Fruit fly (Drosophila melanogaster) whole organism, embryonic: Measurements from ENCODE around the gene Smu1.
A peak's percentile ranks its signal among the peaks of the same experiment; 100 is the strongest.

Experiments
- Awh ChIP-seq: fragments of 200-800 bp; sonication (Bioruptor generic); IDR thresholded peaks from 2 replicates; pipeline ENCODE4, ENCODE4 v1.3.6; 2022; ENCODE audit warnings: missing biosample characterization, missing genetic modification characterization
- Bteb2 ChIP-seq: fragments of 200-800 bp; sonication (Bioruptor generic); optimal IDR thresholded peaks from 2 replicates; lab custom pipeline; 2016; ENCODE audit warnings: missing biosample characterization, missing genetic modification characterization
- CG10321 ChIP-seq: fragments of 200-800 bp; sonication (Bioruptor generic); IDR thresholded peaks from 2 replicates; pipeline ENCODE4 v1.3.6; 2022; ENCODE audit warnings: missing biosample characterization, missing genetic modification characterization
- CG10543 ChIP-seq: fragments of 200-800 bp; sonication (Bioruptor generic); optimal IDR thresholded peaks from 3 replicates; lab custom pipeline; 2017; ENCODE audit warnings: missing biosample characterization, mild to moderate bottlenecking, missing genetic modification characterization, moderate library complexity
- CG10654 ChIP-seq: fragments of 200-800 bp; sonication (Bioruptor generic); optimal IDR thresholded peaks from 2 replicates; lab custom pipeline; 2016; ENCODE audit warnings: missing biosample characterization, missing genetic modification characterization
- CG12071 ChIP-seq: fragments of 200-800 bp; sonication (Bioruptor generic); optimal IDR thresholded peaks from 3 replicates; lab custom pipeline; 2018; ENCODE audit warnings: missing biosample characterization, mild to moderate bottlenecking, missing genetic modification characterization
- CG12155 ChIP-seq: fragments of 200-800 bp; sonication (Bioruptor generic); optimal IDR thresholded peaks from 3 replicates; lab custom pipeline; 2016; ENCODE audit warnings: missing biosample characterization, missing genetic modification characterization
- CG1602 ChIP-seq: fragments of 200-800 bp; sonication (Bioruptor generic); optimal IDR thresholded peaks from 3 replicates; lab custom pipeline; 2016; ENCODE audit warnings: missing biosample characterization, missing genetic modification characterization
- CG1792 ChIP-seq: fragments of 200-800 bp; sonication (Bioruptor generic); optimal IDR thresholded peaks from 2 replicates; lab custom pipeline; 2016; ENCODE audit warnings: missing biosample characterization, missing genetic modification characterization
- CG2129 ChIP-seq: fragments of 200-800 bp; sonication (Bioruptor generic); IDR thresholded peaks from 2 replicates; pipeline ENCODE4 v1.3.6; 2022; ENCODE audit warnings: missing biosample characterization, missing genetic modification characterization; ENCODE audit not compliant: partially characterized antibody
- CG2202 ChIP-seq: fragments of 200-800 bp; sonication (Bioruptor generic); optimal IDR thresholded peaks from 2 replicates; lab custom pipeline; 2018; ENCODE audit warnings: missing biosample characterization, mild to moderate bottlenecking, missing genetic modification characterization
- CG30403 ChIP-seq: fragments of 200-800 bp; sonication (Bioruptor generic); optimal IDR thresholded peaks from 3 replicates; lab custom pipeline; 2016; ENCODE audit warnings: missing biosample characterization, missing genetic modification characterization
- CG31224 ChIP-seq: fragments of 200-800 bp; sonication (Bioruptor generic); IDR thresholded peaks from 2 replicates; pipeline ENCODE4 v1.3.6; 2022; ENCODE audit warnings: missing biosample characterization, missing genetic modification characterization
- CG3726 ChIP-seq: fragments of 200-800 bp; sonication (Bioruptor generic); IDR thresholded peaks from 3 replicates; pipeline ENCODE4, ENCODE4 v1.3.6; 2022; ENCODE audit warnings: missing biosample characterization, missing genetic modification characterization
- CG3847 ChIP-seq: fragments of 200-800 bp; sonication (Bioruptor generic); IDR thresholded peaks from 2 replicates; pipeline ENCODE4 v1.3.6; 2022; ENCODE audit warnings: missing biosample characterization, missing genetic modification characterization
- CG3995 ChIP-seq: fragments of 200-800 bp; sonication (Bioruptor generic); optimal IDR thresholded peaks from 3 replicates; lab custom pipeline; 2016; ENCODE audit warnings: missing biosample characterization, missing genetic modification characterization
- CG43689 ChIP-seq: fragments of 200-800 bp; sonication (Bioruptor generic); IDR thresholded peaks from 2 replicates; pipeline ENCODE4 v1.3.6; 2022; ENCODE audit warnings: missing biosample characterization, missing genetic modification characterization
- CG4404 ChIP-seq: fragments of 200-800 bp; sonication (Bioruptor generic); IDR thresholded peaks from 2 replicates; pipeline ENCODE4 v1.3.6; 2022; ENCODE audit warnings: missing biosample characterization, missing genetic modification characterization
- CG4617 ChIP-seq: fragments of 200-800 bp; sonication (Bioruptor generic); optimal IDR thresholded peaks from 3 replicates; lab custom pipeline; 2016; ENCODE audit warnings: missing biosample characterization, missing genetic modification characterization, borderline replicate concordance
- CG4820 ChIP-seq: fragments of 200-800 bp; sonication (Bioruptor generic); optimal IDR thresholded peaks from 3 replicates; lab custom pipeline; 2016; ENCODE audit warnings: missing biosample characterization, missing genetic modification characterization
- CG6791 ChIP-seq: fragments of 200-800 bp; sonication (Bioruptor generic); IDR thresholded peaks from 3 replicates; pipeline ENCODE4 v1.3.6; 2022; ENCODE audit warnings: missing biosample characterization, missing genetic modification characterization; ENCODE audit not compliant: partially characterized antibody
- CG7963 ChIP-seq: fragments of 200-800 bp; sonication (Bioruptor generic); IDR thresholded peaks from 3 replicates; pipeline ENCODE4 v1.3.6; 2022; ENCODE audit warnings: missing biosample characterization, missing genetic modification characterization; ENCODE audit not compliant: partially characterized antibody
- CG8290 ChIP-seq, 3 experiments: fragments of 200-800 bp; sonication (Bioruptor generic); optimal IDR thresholded peaks; 2 replicates each; lab custom pipeline; 2016 to 2019; ENCODE audit warnings: missing biosample characterization in 3 of 3, missing genetic modification characterization in 3 of 3, mild to moderate bottlenecking in 2 of 3, moderate library complexity in 1 of 3
- CG9797 ChIP-seq: fragments of 200-800 bp; sonication (Bioruptor generic); optimal IDR thresholded peaks from 3 replicates; lab custom pipeline; 2018; ENCODE audit warnings: missing biosample characterization, mild to moderate bottlenecking, missing genetic modification characterization
- E2f1 ChIP-seq: fragments of 200-800 bp; sonication (Bioruptor generic); IDR thresholded peaks from 2 replicates; pipeline ENCODE4 v1.3.6; 2022; ENCODE audit warnings: missing biosample characterization, missing genetic modification characterization
- Elba2 ChIP-seq: fragments of 200-800 bp; sonication (Bioruptor generic); optimal IDR thresholded peaks from 3 replicates; lab custom pipeline; 2016; ENCODE audit warnings: missing biosample characterization, missing genetic modification characterization
- H2.0 ChIP-seq: fragments of 200-800 bp; sonication (Bioruptor generic); IDR thresholded peaks from 2 replicates; pipeline ENCODE4 v1.3.6; 2022; ENCODE audit warnings: missing biosample characterization, missing genetic modification characterization
- HLH54F ChIP-seq: fragments of 200-800 bp; sonication (Bioruptor generic); optimal IDR thresholded peaks from 3 replicates; lab custom pipeline; 2016; ENCODE audit warnings: missing biosample characterization, missing genetic modification characterization
- Opbp ChIP-seq: fragments of 200-800 bp; sonication (Bioruptor generic); IDR thresholded peaks from 3 replicates; pipeline ENCODE4 v1.3.6; 2022; ENCODE audit warnings: missing biosample characterization, missing genetic modification characterization; ENCODE audit not compliant: partially characterized antibody
- Sox100B ChIP-seq: fragments of 200-800 bp; sonication (Bioruptor generic); optimal IDR thresholded peaks from 3 replicates; lab custom pipeline; 2018; ENCODE audit warnings: missing biosample characterization, mild to moderate bottlenecking, missing genetic modification characterization
- Trl ChIP-seq, 3 experiments: fragments of >200 bp in 2 of 3; fragments of 200-800 bp in 1 of 3; sonication (Bioruptor generic) in 1 of 3; optimal IDR thresholded peaks; 2 replicates in 1 of 3; 3 replicates in 2 of 3; lab custom pipeline; 2016 to 2017; ENCODE audit warnings: missing biosample characterization in 1 of 3, missing genetic modification characterization in 1 of 3
- Xrp1 ChIP-seq: fragments of 200-800 bp; sonication (Bioruptor generic); IDR thresholded peaks from 2 replicates; pipeline ENCODE4 v1.3.6; 2022; ENCODE audit warnings: missing biosample characterization, missing genetic modification characterization
- aop ChIP-seq: fragments of 200-800 bp; sonication (Bioruptor generic); IDR thresholded peaks from 2 replicates; pipeline ENCODE4 v1.3.6; 2022; ENCODE audit warnings: missing biosample characterization, missing genetic modification characterization
- ato ChIP-seq: fragments of 200-800 bp; sonication (Bioruptor generic); IDR thresholded peaks from 2 replicates; pipeline ENCODE4 v1.3.6; 2022; ENCODE audit warnings: missing biosample characterization, missing genetic modification characterization; ENCODE audit not compliant: partially characterized antibody
- bbx ChIP-seq: fragments of 200-800 bp; sonication (Bioruptor generic); IDR thresholded peaks from 2 replicates; pipeline ENCODE4 v1.3.6; 2022; ENCODE audit warnings: missing biosample characterization, missing genetic modification characterization; ENCODE audit not compliant: partially characterized antibody
- bcd ChIP-seq: fragments of 200-800 bp; sonication (Bioruptor generic); optimal IDR thresholded peaks from 2 replicates; lab custom pipeline; 2017; ENCODE audit warnings: missing biosample characterization, mild to moderate bottlenecking, missing genetic modification characterization
- da ChIP-seq: fragments of 200-800 bp; sonication (Bioruptor generic); optimal IDR thresholded peaks from 2 replicates; lab custom pipeline; 2016; ENCODE audit warnings: missing biosample characterization, missing genetic modification characterization
- dan ChIP-seq: fragments of 200-800 bp; sonication (Bioruptor generic); IDR thresholded peaks from 2 replicates; pipeline ENCODE4 v1.3.6; 2022; ENCODE audit warnings: missing biosample characterization, missing genetic modification characterization
- disco-r ChIP-seq: fragments of 200-800 bp; sonication (Bioruptor generic); optimal IDR thresholded peaks from 2 replicates; lab custom pipeline; 2016; ENCODE audit warnings: missing biosample characterization, missing genetic modification characterization
- dysf ChIP-seq: fragments of 200-800 bp; sonication (Bioruptor generic); IDR thresholded peaks from 3 replicates; pipeline ENCODE4 v1.3.6; 2022; ENCODE audit warnings: missing biosample characterization, missing genetic modification characterization
- jigr1 ChIP-seq: fragments of 200-800 bp; sonication (Bioruptor generic); IDR thresholded peaks from 3 replicates; pipeline ENCODE4 v1.3.6; 2022; ENCODE audit warnings: missing biosample characterization, missing genetic modification characterization
- mam ChIP-seq: fragments of 200-800 bp; sonication (Bioruptor generic); optimal IDR thresholded peaks from 3 replicates; lab custom pipeline; 2016; ENCODE audit warnings: missing biosample characterization, missing genetic modification characterization
- oc ChIP-seq: fragments of 200-800 bp; sonication (Bioruptor generic); optimal IDR thresholded peaks from 2 replicates; lab custom pipeline; 2018; ENCODE audit warnings: missing biosample characterization, mild to moderate bottlenecking, missing genetic modification characterization, moderate library complexity
- pb ChIP-seq: fragments of 200-800 bp; sonication (Bioruptor generic); optimal IDR thresholded peaks from 3 replicates; lab custom pipeline; 2016; ENCODE audit warnings: missing biosample characterization, missing genetic modification characterization
- tio ChIP-seq: fragments of 200-800 bp; sonication (Bioruptor generic); optimal IDR thresholded peaks from 2 replicates; lab custom pipeline; 2017; ENCODE audit warnings: missing biosample characterization, missing genetic modification characterization, inconsistent platforms
- trem ChIP-seq: fragments of 200-800 bp; optimal IDR thresholded peaks from 3 replicates; lab custom pipeline; 2019; ENCODE audit warnings: missing biosample characterization, mild to moderate bottlenecking, missing genetic modification characterization, moderate library complexity
- tup ChIP-seq: fragments of 200-800 bp; sonication (Bioruptor generic); optimal IDR thresholded peaks from 2 replicates; lab custom pipeline; 2016; ENCODE audit warnings: missing biosample characterization, mild to moderate bottlenecking, missing genetic modification characterization, moderate library complexity
- unc-4 ChIP-seq: fragments of 200-800 bp; sonication (Bioruptor generic); IDR thresholded peaks from 2 replicates; pipeline ENCODE4 v1.3.6; 2022; ENCODE audit warnings: missing biosample characterization, missing genetic modification characterization; ENCODE audit not compliant: partially characterized antibody
- vnd ChIP-seq: fragments of 200-800 bp; sonication (Bioruptor generic); IDR thresholded peaks from 3 replicates; pipeline ENCODE4 v1.3.6; 2022; ENCODE audit warnings: missing biosample characterization, missing genetic modification characterization; ENCODE audit not compliant: partially characterized antibody

Gene Smu1

dm6 chr3R:19023862-19024261 is 42.7 kb upstream of the Smu1 start, which contains the start of the genes CG6005 and CG14286 (continued):
- TF ChIP-seq E2f1 (GFP tag; lab: Robert Waterston, UW) (peak; percentile 53), CG10321 (GFP tag; lab: Robert Waterston, UW) (no peak), CG9797 (GFP tag; lab: Kevin White, UChicago) (peak; percentile 33), tio (GFP tag; lab: Kevin White, UChicago) (no peak), da (GFP tag; lab: Kevin White, UChicago) (peak; percentile 32), CG4617 (GFP tag; lab: Kevin White, UChicago) (peak; percentile 97), CG2202 (no peak), aop (GFP tag; lab: Robert Waterston, UW) (peak; percentile 67; the same call in 1 of the 2 replicates), CG10543 (GFP tag; lab: Kevin White, UChicago) (no peak), trem (tag; lab: Kevin White, UChicago) (peak; percentile 33), Bteb2 (GFP tag; lab: Kevin White, UChicago) (peak; percentile 64), CG1792 (GFP tag; lab: Kevin White, UChicago) (no peak), jigr1 (GFP tag; lab: Robert Waterston, UW) (no peak), CG3847 (GFP tag; lab: Robert Waterston, UW) (peak; percentile 88), CG1602 (GFP tag; lab: Kevin White, UChicago) (peak; percentile 47), Trl (optimal IDR thresholded peaks at IDR 0.05; lab: Kevin White, UChicago) (no peak), Trl (GFP tag; optimal IDR thresholded peaks at IDR 0.05; lab: Kevin White, UChicago) (peak; percentile 64), Awh (GFP tag; lab: Robert Waterston, UW) (peak; percentile 51; the same call in 1 of the 2 replicates), CG4404 (GFP tag; lab: Robert Waterston, UW) (0 out of 2 replicates have a peak, but pooled peaks have one; percentile 9), CG30403 (GFP tag; lab: Kevin White, UChicago) (peak; percentile 67), Elba2 (GFP tag; lab: Kevin White, UChicago) (no peak), pb (no peak), CG3726 (no peak), vnd (GFP tag; lab: Robert Waterston, UW) (peak; percentile 79), CG4820 (GFP tag; lab: Kevin White, UChicago) (no peak), H2.0 (peak; percentile 56), CG43689 (GFP tag; lab: Robert Waterston, UW) (0 out of 2 replicates have a peak, but pooled peaks have one; percentile 8), Xrp1 (GFP tag; lab: Robert Waterston, UW) (peak; percentile 70), CG3995 (GFP tag; lab: Kevin White, UChicago) (peak; percentile 53), CG8290 (GFP tag; optimal IDR thresholded peaks at IDR 0.05; lab: Kevin White, UChicago) (peak; percentile 15), CG8290 (tag; optimal IDR thresholded peaks at IDR 0.05; lab: Kevin White, UChicago) (peak in 1 of 2 experiments; percentile 82), tup (GFP tag; lab: Kevin White, UChicago) (peak; percentile 34), CG10654 (GFP tag; lab: Kevin White, UChicago) (peak; percentile 2), Sox100B (GFP tag; lab: Kevin White, UChicago) (no peak), HLH54F (GFP tag; lab: Kevin White, UChicago) (peak; percentile 71), CG12155 (GFP tag; lab: Kevin White, UChicago) (peak; percentile 74), Opbp (GFP tag; lab: Robert Waterston, UW) (peak; percentile 74; the same call in 2 of the 3 replicates), CG6791 (peak; percentile 74), bcd (GFP tag; lab: Kevin White, UChicago) (no peak), oc (tag; lab: Kevin White, UChicago) (no peak), unc-4 (GFP tag; lab: Robert Waterston, UW) (peak; percentile 85), CG2129 (GFP tag; lab: Robert Waterston, UW) (peak; percentile 42; the same call in 1 of the 2 replicates), disco-r (GFP tag; lab: Kevin White, UChicago) (peak; percentile 31), mam (GFP tag; lab: Kevin White, UChicago) (peak; percentile 69), dan (GFP tag; lab: Robert Waterston, UW) (no peak), ato (GFP tag; lab: Robert Waterston, UW) (peak; percentile 84), CG31224 (GFP tag; lab: Robert Waterston, UW) (peak; percentile 59; the same call in 1 of the 2 replicates), CG7963 (GFP tag; lab: Robert Waterston, UW) (peak; percentile 64; the same call in 1 of the 3 replicates), dysf (peak; percentile 64; the same call in 2 of the 3 replicates), bbx (GFP tag; lab: Robert Waterston, UW) (peak; percentile 80), CG12071 (no peak)
